Worm (Caenorhabditis elegans) whole organism, young adult: Measurements from ENCODE around the gene algn-9.

Experiments
- B0019.2 ChIP-seq: fragments of 200-800 bp; sonication (Bioruptor generic); conservative IDR thresholded peaks from 2 replicates; pipeline ENCODE4 v1.3.6; 2022; ENCODE audit warnings: missing genetic modification reagents, missing genetic modification characterization, missing compliant biosample characterization
- B0035.1 ChIP-seq: sonication (generic microtip); optimal IDR thresholded peaks from 2 replicates; lab custom pipeline; 2016; ENCODE audit warnings: missing genetic modification characterization, mild to moderate bottlenecking, missing compliant biosample characterization, missing genotype, missing genetic modification reagents
- C06A6.2 ChIP-seq: fragments of 200-800 bp; sonication (Bioruptor generic); conservative IDR thresholded peaks from 2 replicates; pipeline ENCODE4 v1.3.6; 2022; ENCODE audit warnings: missing genetic modification characterization, missing compliant biosample characterization
- C17E4.6 ChIP-seq: fragments of 200-800 bp; sonication (Bioruptor generic); IDR thresholded peaks from 2 replicates; pipeline ENCODE4 v1.3.6; 2022; ENCODE audit warnings: missing genetic modification reagents, missing genetic modification characterization, missing compliant biosample characterization
- D2030.7 ChIP-seq: fragments of 200-800 bp; sonication (Bioruptor generic); IDR thresholded peaks from 2 replicates; pipeline ENCODE4 v1.3.6; 2022; ENCODE audit warnings: missing genetic modification reagents, missing genetic modification characterization, missing compliant biosample characterization
- F22D6.2 ChIP-seq: sonication (generic microtip); optimal IDR thresholded peaks from 2 replicates; lab custom pipeline; 2016; ENCODE audit warnings: mild to moderate bottlenecking, missing genetic modification characterization, missing compliant biosample characterization
- F33H1.4 ChIP-seq: fragments of 200-800 bp; sonication (Bioruptor generic); IDR thresholded peaks from 2 replicates; pipeline ENCODE4 v1.3.6; 2022; ENCODE audit warnings: missing genetic modification reagents, missing genetic modification characterization, missing compliant biosample characterization
- F37B4.10 ChIP-seq: fragments of 200-800 bp; sonication (Bioruptor generic); IDR thresholded peaks from 2 replicates; pipeline ENCODE4 v1.3.6; 2022; ENCODE audit warnings: missing genetic modification characterization, missing compliant biosample characterization
- F57A8.1 ChIP-seq: fragments of 200-800 bp; sonication (Bioruptor generic); optimal IDR thresholded peaks from 2 replicates; lab custom pipeline; 2018; ENCODE audit warnings: mild to moderate bottlenecking, missing genetic modification characterization, moderate library complexity, missing compliant biosample characterization
- Y53F4B.3 ChIP-seq: fragments of 200-800 bp; sonication (Bioruptor generic); IDR thresholded peaks from 2 replicates; pipeline ENCODE4 v1.3.6; 2022; ENCODE audit warnings: missing genetic modification reagents, missing genetic modification characterization, missing compliant biosample characterization
- Y56A3A.18 ChIP-seq: fragments of 200-800 bp; sonication (Bioruptor generic); IDR thresholded peaks from 2 replicates; pipeline ENCODE4 v1.3.6; 2022; ENCODE audit warnings: missing genetic modification reagents, missing genetic modification characterization, missing compliant biosample characterization
- ZK185.1 ChIP-seq: sonication (generic microtip); optimal IDR thresholded peaks from 2 replicates; lab custom pipeline; 2016; ENCODE audit warnings: mild to moderate bottlenecking, missing genetic modification characterization, missing compliant biosample characterization; ENCODE audit not compliant: poor library complexity, severe bottlenecking
- akir-1 ChIP-seq: fragments of 200-800 bp; sonication (Bioruptor generic); optimal IDR thresholded peaks from 2 replicates; lab custom pipeline; 2018; ENCODE audit warnings: mild to moderate bottlenecking, missing genetic modification characterization, moderate library complexity, missing compliant biosample characterization
- aptf-2 ChIP-seq: fragments of 200-800 bp; sonication (Bioruptor generic); conservative IDR thresholded peaks from 2 replicates; pipeline ENCODE4 v1.3.6; 2022; ENCODE audit warnings: missing genetic modification reagents, missing genetic modification characterization, missing compliant biosample characterization
- attf-6 ChIP-seq: fragments of 200-800 bp; sonication (Bioruptor generic); IDR thresholded peaks from 2 replicates; pipeline ENCODE4 v1.3.6; 2022; ENCODE audit warnings: missing genetic modification reagents, missing genetic modification characterization, missing compliant biosample characterization
- bed-2 ChIP-seq: fragments of 200-800 bp; sonication (Bioruptor generic); IDR thresholded peaks from 2 replicates; pipeline ENCODE4 v1.3.6; 2022; ENCODE audit warnings: missing genetic modification reagents, missing genetic modification characterization, missing compliant biosample characterization
- ccch-3 ChIP-seq: fragments of 200-800 bp; sonication (Bioruptor generic); optimal IDR thresholded peaks from 2 replicates; lab custom pipeline; 2018; ENCODE audit warnings: mild to moderate bottlenecking, missing genetic modification characterization, missing compliant biosample characterization
- ceh-91 ChIP-seq: fragments of 200-800 bp; sonication (Bioruptor generic); IDR thresholded peaks from 2 replicates; pipeline ENCODE4 v1.3.6; 2022; ENCODE audit warnings: missing genetic modification reagents, missing genetic modification characterization, missing compliant biosample characterization
- dox-1 ChIP-seq: fragments of 200-800 bp; sonication (Bioruptor generic); IDR thresholded peaks from 2 replicates; pipeline ENCODE4 v1.3.6; 2022; ENCODE audit warnings: missing genetic modification reagents, missing genetic modification characterization, missing compliant biosample characterization
- dpff-1 ChIP-seq: sonication (generic microtip); optimal IDR thresholded peaks from 2 replicates; lab custom pipeline; 2017; ENCODE audit warnings: mild to moderate bottlenecking, missing genetic modification characterization, missing compliant biosample characterization
- dpl-1 ChIP-seq: fragments of 150-350 bp; optimal IDR thresholded peaks from 2 replicates; lab custom pipeline; 2014; ENCODE audit warnings: missing biosample characterization, missing genetic modification reagents, missing genetic modification characterization
- egl-18 ChIP-seq: fragments of 200-800 bp; sonication (Bioruptor generic); IDR thresholded peaks from 2 replicates; pipeline ENCODE4 v1.3.6; 2022; ENCODE audit warnings: missing genetic modification reagents, missing genetic modification characterization, missing compliant biosample characterization
- egrh-3 ChIP-seq: fragments of 200-800 bp; sonication (Bioruptor generic); IDR thresholded peaks from 2 replicates; pipeline ENCODE4 v1.3.6; 2022; ENCODE audit warnings: missing genetic modification reagents, missing genetic modification characterization, missing compliant biosample characterization
- ets-4 ChIP-seq: fragments of 200-800 bp; sonication (Bioruptor generic); optimal IDR thresholded peaks from 2 replicates; lab custom pipeline; 2018; ENCODE audit warnings: mild to moderate bottlenecking, missing genetic modification characterization, missing compliant biosample characterization
- gei-17 ChIP-seq: fragments of 200-800 bp; sonication (Bioruptor generic); optimal IDR thresholded peaks from 2 replicates; lab custom pipeline; 2018; ENCODE audit warnings: mild to moderate bottlenecking, missing genetic modification characterization, missing compliant biosample characterization
- hsf-1 ChIP-seq: fragments of 200-800 bp; sonication (Bioruptor generic); IDR thresholded peaks from 2 replicates; pipeline ENCODE4 v1.3.6; 2022; ENCODE audit warnings: missing genetic modification reagents, missing genetic modification characterization, missing compliant biosample characterization
- lsl-1 ChIP-seq: fragments of 200-800 bp; sonication (Bioruptor generic); optimal IDR thresholded peaks from 2 replicates; lab custom pipeline; 2018; ENCODE audit warnings: mild to moderate bottlenecking, missing genetic modification characterization, moderate library complexity, missing compliant biosample characterization
- madf-10 ChIP-seq: sonication (generic microtip); optimal IDR thresholded peaks from 2 replicates; lab custom pipeline; 2016; ENCODE audit warnings: mild to moderate bottlenecking, missing genetic modification characterization, missing compliant biosample characterization
- madf-3 ChIP-seq: fragments of 200-800 bp; sonication (Bioruptor generic); IDR thresholded peaks from 2 replicates; pipeline ENCODE4 v1.3.6; 2022; ENCODE audit warnings: missing genetic modification reagents, missing genetic modification characterization, missing compliant biosample characterization
- madf-6 ChIP-seq: fragments of 200-800 bp; sonication (Bioruptor generic); IDR thresholded peaks from 2 replicates; pipeline ENCODE4 v1.3.6; 2022; ENCODE audit warnings: missing genetic modification reagents, missing genetic modification characterization, missing compliant biosample characterization
- mcd-1 ChIP-seq: fragments of 200-800 bp; sonication (Bioruptor generic); IDR thresholded peaks from 2 replicates; pipeline ENCODE4 v1.3.6; 2022; ENCODE audit warnings: missing genetic modification reagents, missing genetic modification characterization, missing compliant biosample characterization
- mel-28 ChIP-seq: sonication (generic microtip); optimal IDR thresholded peaks from 2 replicates; lab custom pipeline; 2016; ENCODE audit warnings: borderline replicate concordance, mild to moderate bottlenecking, missing genetic modification characterization, missing compliant biosample characterization
- nfya-2 ChIP-seq: fragments of 200-800 bp; sonication (Bioruptor generic); IDR thresholded peaks from 2 replicates; pipeline ENCODE4 v1.3.6; 2022; ENCODE audit warnings: missing genetic modification reagents, missing genetic modification characterization, missing compliant biosample characterization
- nhr-120 ChIP-seq: fragments of 200-800 bp; sonication (Bioruptor generic); IDR thresholded peaks from 2 replicates; pipeline ENCODE4 v1.3.6; 2022; ENCODE audit warnings: missing genetic modification characterization, missing compliant biosample characterization
- nhr-179 ChIP-seq: sonication (generic microtip); optimal IDR thresholded peaks from 2 replicates; lab custom pipeline; 2016; ENCODE audit warnings: mild to moderate bottlenecking, missing genetic modification characterization, missing compliant biosample characterization
- pha-4 ChIP-seq: fragments of 150-350 bp; sonication (generic microtip); optimal IDR thresholded peaks from 2 replicates; lab custom pipeline; 2014; ENCODE audit warnings: missing biosample characterization, missing genetic modification reagents, missing genetic modification characterization
- sea-2 ChIP-seq: fragments of 200-800 bp; sonication (Bioruptor generic); IDR thresholded peaks from 2 replicates; pipeline ENCODE4 v1.3.6; 2022; ENCODE audit warnings: missing genetic modification characterization, missing compliant biosample characterization
- snpc-1.3 ChIP-seq: sonication (generic microtip); optimal IDR thresholded peaks from 2 replicates; lab custom pipeline; 2017; ENCODE audit warnings: missing genetic modification characterization, mild to moderate bottlenecking, missing compliant biosample characterization, antibody characterized with exemption, moderate library complexity, missing genotype, missing genetic modification reagents; ENCODE audit not compliant: insufficient read depth
- snpc-4 ChIP-seq, 5 experiments: fragments of 150-350 bp in 1 of 5; sonication (generic microtip) in 4 of 5; optimal IDR thresholded peaks; 2 replicates each; lab custom pipeline; 2014 to 2018; ENCODE audit warnings: missing genetic modification characterization in 5 of 5, missing biosample characterization in 3 of 5, antibody characterized with exemption in 2 of 5, mild to moderate bottlenecking in 2 of 5, missing compliant biosample characterization in 2 of 5, missing genotype in 2 of 5, moderate library complexity in 2 of 5, missing genetic modification reagents in 1 of 5
- somi-1 ChIP-seq: fragments of 200-800 bp; sonication (Bioruptor generic); optimal IDR thresholded peaks from 2 replicates; lab custom pipeline; 2018; ENCODE audit warnings: mild to moderate bottlenecking, missing genetic modification characterization, missing compliant biosample characterization
- tbx-9 ChIP-seq: sonication (generic microtip); optimal IDR thresholded peaks from 2 replicates; lab custom pipeline; 2016; ENCODE audit warnings: borderline replicate concordance, missing genetic modification characterization, inconsistent platforms, missing compliant biosample characterization
- zim-3 ChIP-seq: sonication (generic microtip); optimal IDR thresholded peaks from 2 replicates; lab custom pipeline; 2017; ENCODE audit warnings: mild to moderate bottlenecking, missing genetic modification characterization, moderate library complexity, missing compliant biosample characterization
- ztf-18 ChIP-seq: sonication (generic microtip); optimal IDR thresholded peaks from 2 replicates; lab custom pipeline; 2016; ENCODE audit warnings: missing genotype, mild to moderate bottlenecking, missing genetic modification characterization, missing compliant biosample characterization
- ztf-22 ChIP-seq: fragments of 200-800 bp; sonication (Bioruptor generic); optimal IDR thresholded peaks from 2 replicates; lab custom pipeline; 2018; ENCODE audit warnings: mild to moderate bottlenecking, missing genetic modification characterization, moderate library complexity, missing compliant biosample characterization
- ztf-26 ChIP-seq: sonication (generic microtip); optimal IDR thresholded peaks from 2 replicates; lab custom pipeline; 2017; ENCODE audit warnings: missing genetic modification characterization, missing compliant biosample characterization
- ztf-3 ChIP-seq: fragments of 200-800 bp; sonication (Bioruptor generic); optimal IDR thresholded peaks from 2 replicates; lab custom pipeline; 2018; ENCODE audit warnings: mild to moderate bottlenecking, missing genetic modification characterization, missing compliant biosample characterization
- ztf-6 ChIP-seq: fragments of 200-800 bp; sonication (Bioruptor generic); IDR thresholded peaks from 2 replicates; pipeline ENCODE4 v1.3.6; 2022; ENCODE audit warnings: missing genetic modification reagents, missing genetic modification characterization, missing compliant biosample characterization

The algn-9 gene

ce11 chrII:10541923-10542486, 42.1 kb upstream of the algn-9 start, which contains the start of gene pro-1 (continued):
- TF ChIP-seq ztf-22 (GFP tag; lab: Kevin White, UChicago), result peak; percentile 47
- no peak; the same call in 1 of the 2 replicates for TF ChIP-seq madf-3 (GFP tag; lab: Robert Waterston, UW)
- TF ChIP-seq ets-4, result no peak
- TF ChIP-seq ztf-3 (GFP tag; lab: Kevin White, UChicago), result peak; percentile 14
- peak; percentile 80 for TF ChIP-seq C06A6.2 (GFP tag; lab: Robert Waterston, UW)
- no peak for TF ChIP-seq snpc-4 (GFP tag; optimal IDR thresholded peaks at IDR 0.05; lab: Kevin White, UChicago)
- peak in 2 of 4 experiments; percentile 58 to 67 for TF ChIP-seq snpc-4 (tag; optimal IDR thresholded peaks at IDR 0.05; lab: Kevin White, UChicago)
- no peak for TF ChIP-seq egrh-3 (GFP tag; lab: Robert Waterston, UW)
- no peak for TF ChIP-seq F57A8.1 (GFP tag; lab: Kevin White, UChicago)
- peak; percentile 52; the same call in 1 of the 2 replicates for TF ChIP-seq Y53F4B.3 (GFP tag; lab: Robert Waterston, UW)
- TF ChIP-seq Y56A3A.18, result peak; percentile 92; the same call in 1 of the 2 replicates
- TF ChIP-seq madf-10 (tag; lab: Kevin White, UChicago), result peak; percentile 31
- TF ChIP-seq ztf-18 (tag; lab: Kevin White, UChicago), result no peak
- TF ChIP-seq akir-1, result no peak
- TF ChIP-seq B0035.1, result peak; percentile 88
- TF ChIP-seq somi-1 (GFP tag; lab: Kevin White, UChicago), result peak; percentile 28
- TF ChIP-seq D2030.7 (GFP tag; lab: Robert Waterston, UW), result peak; percentile 36; the same call in 1 of the 2 replicates
- peak; percentile 90 for TF ChIP-seq ZK185.1
- no peak for TF ChIP-seq aptf-2 (GFP tag; lab: Robert Waterston, UW)
- peak; percentile 65 for TF ChIP-seq mcd-1 (GFP tag; lab: Robert Waterston, UW)
- no peak for TF ChIP-seq nfya-2 (GFP tag; lab: Robert Waterston, UW)
- peak; percentile 89 for TF ChIP-seq ztf-26 (tag; lab: Kevin White, UChicago)
- peak; percentile 48 for TF ChIP-seq hsf-1
- peak; percentile 15 for TF ChIP-seq lsl-1 (GFP tag; lab: Kevin White, UChicago)
- peak; percentile 67 for TF ChIP-seq dox-1 (GFP tag; lab: Robert Waterston, UW)
- peak; percentile 5 for TF ChIP-seq tbx-9
- TF ChIP-seq gei-17, result peak; percentile 72
- TF ChIP-seq B0019.2 (GFP tag; lab: Robert Waterston, UW), result no peak; the same call in 1 of the 2 replicates
- no peak for TF ChIP-seq dpff-1 (tag; lab: Kevin White, UChicago)
- no peak for TF ChIP-seq ceh-91 (GFP tag; lab: Robert Waterston, UW)
- peak; percentile 65 for TF ChIP-seq mel-28 (tag; lab: Kevin White, UChicago)
- peak; percentile 15 for TF ChIP-seq ccch-3 (GFP tag; lab: Kevin White, UChicago)
- TF ChIP-seq F33H1.4 (GFP tag; lab: Robert Waterston, UW), result peak; percentile 53
- TF ChIP-seq dpl-1 (GFP tag; lab: Kevin White, UChicago), result no peak
- TF ChIP-seq pha-4 (tag; lab: Kevin White, UChicago), result peak; percentile 67
- peak; percentile 77 for TF ChIP-seq zim-3 (tag; lab: Kevin White, UChicago)
- no peak for TF ChIP-seq bed-2
- 0 out of 2 replicates have a peak, but pooled peaks have one; percentile 9 for TF ChIP-seq sea-2 (GFP tag; lab: Robert Waterston, UW)
- TF ChIP-seq F37B4.10, result no peak
- no peak for TF ChIP-seq C17E4.6
- TF ChIP-seq egl-18 (GFP tag; lab: Robert Waterston, UW), result no peak
- no peak for TF ChIP-seq attf-6 (GFP tag; lab: Robert Waterston, UW)
- no peak for TF ChIP-seq ztf-6 (GFP tag; lab: Robert Waterston, UW)
- TF ChIP-seq nhr-179 (tag; lab: Kevin White, UChicago), result no peak
- peak; percentile 82 for TF ChIP-seq nhr-120 (GFP tag; lab: Robert Waterston, UW)
- peak; percentile 63 for TF ChIP-seq snpc-1.3 (tag; lab: Kevin White, UChicago)
- peak; percentile 15 for TF ChIP-seq F22D6.2 (tag; lab: Kevin White, UChicago)
- peak; percentile 79 for TF ChIP-seq madf-6 (GFP tag; lab: Robert Waterston, UW)
